Worm (Caenorhabditis elegans) whole organism, L3 larva: ENCODE results near the gene fbxa-171.
"Not testable (repeated sequence)": the region's sequence is repeated elsewhere in the genome, so short reads cannot be mapped to it uniquely, and the experiment has no call there.

Experiments used
- R02D3.7 ChIP-seq: fragments of 150-350 bp; optimal IDR thresholded peaks from 2 replicates; lab custom pipeline; 2014; ENCODE audit warnings: missing biosample characterization, missing genetic modification characterization
- ZK546.5 ChIP-seq: sonication (generic microtip); optimal IDR thresholded peaks from 2 replicates; lab custom pipeline; 2017; ENCODE audit warnings: missing biosample characterization, missing genetic modification characterization
- aly-2 ChIP-seq: fragments of 150-350 bp; optimal IDR thresholded peaks from 2 replicates; lab custom pipeline; 2014; ENCODE audit warnings: missing biosample characterization, missing genetic modification characterization
- ama-1 ChIP-seq: fragments of 150-350 bp; optimal IDR thresholded peaks from 2 replicates; lab custom pipeline; 2018
- ceh-82 ChIP-seq: fragments of 150-350 bp; optimal IDR thresholded peaks from 2 replicates; lab custom pipeline; 2014; ENCODE audit warnings: missing biosample characterization, missing genetic modification characterization
- ceh-9 ChIP-seq: sonication (generic microtip); optimal IDR thresholded peaks from 2 replicates; lab custom pipeline; 2018; ENCODE audit warnings: missing biosample characterization, missing genetic modification characterization
- daf-12 ChIP-seq: fragments of 150-350 bp; optimal IDR thresholded peaks from 2 replicates; lab custom pipeline; 2014; ENCODE audit warnings: missing biosample characterization, missing genetic modification reagents, missing genetic modification characterization
- egl-5 ChIP-seq: fragments of 150-350 bp; optimal IDR thresholded peaks from 2 replicates; lab custom pipeline; 2017; ENCODE audit warnings: missing biosample characterization, missing genetic modification reagents, missing genetic modification characterization, inconsistent platforms
- elt-2 ChIP-seq: sonication (generic microtip); optimal IDR thresholded peaks from 2 replicates; lab custom pipeline; 2016; ENCODE audit warnings: missing genetic modification reagents, mild to moderate bottlenecking, missing genetic modification characterization, missing compliant biosample characterization
- fkh-2 ChIP-seq: fragments of 150-350 bp; optimal IDR thresholded peaks from 2 replicates; lab custom pipeline; 2014; ENCODE audit warnings: missing biosample characterization, missing genetic modification reagents, missing genetic modification characterization
- fos-1 ChIP-seq: fragments of 150-350 bp; optimal IDR thresholded peaks from 2 replicates; lab custom pipeline; 2014; ENCODE audit warnings: missing biosample characterization, missing genetic modification characterization
- hmg-11 ChIP-seq: sonication (generic microtip); optimal IDR thresholded peaks from 2 replicates; lab custom pipeline; 2016; ENCODE audit warnings: missing genetic modification characterization, missing compliant biosample characterization
- jun-1 ChIP-seq: fragments of 150-350 bp; optimal IDR thresholded peaks from 2 replicates; lab custom pipeline; 2014; ENCODE audit warnings: missing biosample characterization, missing genetic modification reagents, missing genetic modification characterization
- lin-15B ChIP-seq: fragments of 150-350 bp; optimal IDR thresholded peaks from 2 replicates; lab custom pipeline; 2014; ENCODE audit warnings: missing biosample characterization, missing genetic modification characterization
- lin-39 ChIP-seq: fragments of 150-350 bp; optimal IDR thresholded peaks from 2 replicates; lab custom pipeline; 2018; ENCODE audit warnings: missing biosample characterization, missing genetic modification reagents, missing genetic modification characterization
- mml-1 ChIP-seq: fragments of 150-350 bp; sonication (generic microtip); optimal IDR thresholded peaks from 3 replicates; lab custom pipeline; 2014; ENCODE audit warnings: missing biosample characterization, missing genetic modification characterization
- nfya-1 ChIP-seq: sonication (generic microtip); optimal IDR thresholded peaks from 2 replicates; lab custom pipeline; 2017; ENCODE audit warnings: missing genetic modification characterization, mild to moderate bottlenecking, missing compliant biosample characterization, antibody characterized with exemption, moderate library complexity; ENCODE audit not compliant: insufficient read depth
- nhr-11 ChIP-seq: fragments of 150-350 bp; optimal IDR thresholded peaks from 2 replicates; lab custom pipeline; 2014; ENCODE audit warnings: missing biosample characterization, missing genetic modification characterization
- nhr-12 ChIP-seq: fragments of 150-350 bp; optimal IDR thresholded peaks from 2 replicates; lab custom pipeline; 2014; ENCODE audit warnings: missing biosample characterization, missing genetic modification characterization
- nhr-23 ChIP-seq: fragments of 150-350 bp; optimal IDR thresholded peaks from 2 replicates; lab custom pipeline; 2014; ENCODE audit warnings: missing biosample characterization, missing genetic modification reagents, missing genetic modification characterization
- nhr-25 ChIP-seq: sonication (generic microtip); optimal IDR thresholded peaks from 2 replicates; lab custom pipeline; 2017; ENCODE audit warnings: missing biosample characterization, missing genetic modification characterization
- nhr-43 ChIP-seq: sonication (generic microtip); optimal IDR thresholded peaks from 2 replicates; lab custom pipeline; 2016; ENCODE audit warnings: mild to moderate bottlenecking, missing genetic modification characterization, missing compliant biosample characterization; ENCODE audit not compliant: poor library complexity, severe bottlenecking
- nhr-76 ChIP-seq: fragments of 150-350 bp; sonication (generic microtip); optimal IDR thresholded peaks from 5 replicates; lab custom pipeline; 2014; ENCODE audit warnings: missing biosample characterization, missing genetic modification characterization
- pha-4 ChIP-seq: fragments of 150-350 bp; optimal IDR thresholded peaks from 2 replicates; lab custom pipeline; 2014; ENCODE audit warnings: missing biosample characterization, missing genetic modification reagents, missing genetic modification characterization
- pqm-1 ChIP-seq: fragments of 150-350 bp; optimal IDR thresholded peaks from 2 replicates; lab custom pipeline; 2017; ENCODE audit warnings: missing biosample characterization, missing genetic modification characterization, inconsistent platforms
- sea-2 ChIP-seq: fragments of 150-350 bp; sonication (generic microtip); optimal IDR thresholded peaks from 4 replicates; lab custom pipeline; 2014; ENCODE audit warnings: missing biosample characterization, missing genetic modification reagents, missing genetic modification characterization
- snpc-4 ChIP-seq: fragments of 150-350 bp; optimal IDR thresholded peaks from 2 replicates; lab custom pipeline; 2014; ENCODE audit warnings: missing biosample characterization, missing genetic modification characterization
- tbx-2 ChIP-seq: sonication (generic microtip); optimal IDR thresholded peaks from 2 replicates; lab custom pipeline; 2016; ENCODE audit warnings: mild to moderate bottlenecking, missing genetic modification characterization, missing compliant biosample characterization
- unc-62 ChIP-seq: fragments of 150-350 bp; sonication (generic microtip); optimal IDR thresholded peaks from 4 replicates; lab custom pipeline; 2014; ENCODE audit warnings: missing biosample characterization, missing genetic modification reagents, missing genetic modification characterization
- zag-1 ChIP-seq: fragments of 150-350 bp; optimal IDR thresholded peaks from 2 replicates; lab custom pipeline; 2014; ENCODE audit warnings: missing biosample characterization, missing genetic modification characterization
- ztf-11 ChIP-seq: fragments of 150-350 bp; optimal IDR thresholded peaks from 2 replicates; lab custom pipeline; 2014; ENCODE audit warnings: missing biosample characterization, missing genetic modification characterization

fbxa-171 gene

DNA sequence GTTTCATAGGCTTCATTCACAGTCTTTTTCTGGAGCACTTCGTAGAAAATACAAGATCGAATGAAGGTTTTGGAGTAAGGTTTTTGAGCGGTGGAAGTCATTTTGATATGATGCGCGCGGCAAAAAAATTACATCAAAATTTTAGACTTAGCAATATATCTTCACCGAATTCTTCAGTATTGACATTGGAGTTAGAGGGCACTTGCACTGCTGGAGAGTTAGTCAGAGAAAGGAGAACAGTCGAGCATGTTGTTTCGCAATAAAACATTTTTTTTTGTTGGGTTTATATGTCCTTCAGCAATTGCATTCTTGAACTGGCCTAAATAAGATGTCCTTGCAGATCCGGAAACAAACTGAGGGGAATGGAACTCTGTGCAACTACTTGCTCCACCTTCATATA is at the start of gene fbxa-171:
Gene fbxa-171, minus strand, starts transcription at position 101 of the 400 bp plus-strand sequence.
- no peak for TF ChIP-seq ceh-9 (tag; lab: Kevin White, UChicago)
- TF ChIP-seq, all 47 proteins: peak for 0

DNA sequence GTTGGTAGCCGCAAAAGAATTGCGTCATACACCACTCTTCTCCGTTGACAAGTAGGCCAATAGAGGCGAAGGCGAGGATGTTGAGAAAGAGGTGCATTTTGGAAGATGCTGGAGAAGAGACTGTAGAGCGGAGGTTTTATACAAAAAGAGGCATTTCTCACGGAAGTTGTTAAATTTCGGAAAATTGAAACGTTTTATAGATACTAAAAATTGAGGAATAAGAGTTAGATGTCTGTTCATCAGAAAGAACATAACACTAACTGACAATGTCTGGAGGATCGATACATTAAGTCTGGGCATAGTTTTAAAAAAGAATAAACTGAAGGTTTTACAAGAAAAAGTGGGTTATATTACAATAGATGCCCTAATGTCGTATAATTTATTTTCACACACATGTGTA is 48.4 kb upstream of the fbxa-171 start, which contains the start of gene Y6G8.14:
Gene Y6G8.14, minus strand, starts transcription at position 101 of the 400 bp plus-strand sequence.
- TF ChIP-seq hmg-11 (tag; lab: Kevin White, UChicago) (no peak), nfya-1 (no peak), nhr-23 (no peak), nhr-12 (tag; lab: Kevin White, UChicago) (no peak)
- TF ChIP-seq, all 47 proteins: peak for 0

DNA sequence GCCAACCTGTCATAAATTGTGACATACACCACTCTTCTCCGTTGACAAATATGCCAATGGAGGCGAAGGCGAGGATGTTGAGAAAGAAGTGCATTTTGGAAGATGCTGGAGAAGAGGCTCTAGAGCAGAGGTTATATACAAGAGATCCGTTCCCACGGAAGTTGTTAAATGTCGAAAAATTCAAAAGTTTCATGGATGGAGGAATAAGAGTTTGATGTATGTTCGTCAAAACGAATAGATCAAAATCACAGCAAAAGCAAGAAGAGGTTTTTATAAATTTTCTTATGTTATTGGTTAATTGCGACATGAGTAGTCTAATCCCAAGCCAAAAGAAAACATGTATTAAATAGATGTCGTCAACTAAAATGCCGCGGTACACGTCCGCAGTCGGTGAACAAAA is 44.7 kb upstream of the fbxa-171 start, which contains the start of gene Y6G8.15:
Gene Y6G8.15, minus strand, starts transcription at position 101 of the 400 bp plus-strand sequence.
- not testable (repeated sequence) for TF ChIP-seq unc-62 (GFP tag; lab: Kevin White, UChicago); lin-39 (tag; lab: Kevin White, UChicago); zag-1 (tag; lab: Kevin White, UChicago)

DNA sequence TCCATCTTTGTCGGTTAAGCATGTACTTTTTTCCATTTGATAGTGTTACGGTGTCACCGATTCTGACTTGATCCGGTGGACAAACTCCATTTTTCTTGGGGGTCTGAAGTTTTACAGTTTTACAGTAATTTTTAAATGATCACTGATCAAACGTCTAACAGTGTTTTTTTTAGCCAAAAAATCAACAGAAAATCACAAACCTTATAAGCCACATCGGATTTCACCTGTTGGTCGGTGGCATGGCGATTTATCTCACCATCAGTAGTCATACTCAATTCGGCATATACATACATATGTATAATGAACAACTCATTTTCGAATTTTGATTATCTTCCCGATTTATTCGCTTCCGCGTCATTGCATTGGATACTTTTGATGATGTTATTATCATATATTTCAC is 42.0 kb upstream of the fbxa-171 start, which contains the start of gene srz-91:
Gene srz-91, plus strand, starts transcription at position 301 of the 400 bp plus-strand sequence.
- TF ChIP-seq ceh-82 (tag; lab: Kevin White, UChicago), result no peak

DNA sequence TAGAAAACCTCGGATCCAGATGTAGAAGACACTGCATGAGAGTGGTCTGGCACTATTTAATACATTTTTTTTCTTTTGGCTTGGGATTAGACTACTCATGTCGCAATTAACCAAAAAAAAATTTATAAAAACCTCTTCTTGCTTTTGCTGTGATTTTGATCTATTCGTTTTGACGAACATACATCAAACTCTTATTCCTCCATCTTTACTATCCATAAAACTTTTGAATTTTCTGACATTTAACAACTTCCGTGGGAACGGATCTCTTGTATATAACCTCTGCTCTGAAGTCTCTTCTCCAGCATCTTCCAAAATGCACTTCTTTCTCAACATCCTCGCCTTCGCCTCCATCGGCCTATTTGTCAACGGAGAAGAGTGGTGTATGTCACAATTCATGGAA is 40.2 kb upstream of the fbxa-171 start, which contains the start of gene Y6G8.16:
Gene Y6G8.16, plus strand, starts transcription at position 301 of the 400 bp plus-strand sequence.
- not testable (repeated sequence) for TF ChIP-seq fos-1, lin-15B, nhr-11 (tag; lab: Kevin White, UChicago)

DNA sequence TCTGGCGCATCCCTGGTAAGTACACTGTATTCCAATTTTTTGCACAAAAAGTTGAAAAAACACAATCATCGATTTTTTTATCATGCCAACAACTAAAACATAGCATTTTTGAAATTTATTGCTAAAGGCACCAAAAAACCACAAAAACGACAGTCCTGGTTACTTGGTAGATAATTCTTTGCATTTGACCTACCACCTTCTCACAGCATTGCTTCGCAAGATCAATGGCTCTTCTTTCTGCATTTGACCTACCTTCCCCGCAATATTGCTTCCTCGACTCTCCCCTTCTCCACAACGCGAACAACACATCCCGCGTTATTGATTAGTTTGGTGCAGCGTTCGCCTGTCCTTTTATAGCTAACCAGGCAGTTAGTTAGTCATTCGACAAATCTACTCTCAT is 35.7 kb upstream of the fbxa-171 start, which contains the start of gene ztf-25:
Gene ztf-25, plus strand, starts transcription at position 301 of the 400 bp plus-strand sequence.
- TF ChIP-seq aly-2 (tag; lab: Kevin White, UChicago) (no peak), lin-15B (tag; lab: Kevin White, UChicago) (no peak), ZK546.5 (tag; lab: Kevin White, UChicago) (no peak), pha-4 (no peak), mml-1 (tag; lab: Kevin White, UChicago) (no peak), daf-12 (tag; lab: Kevin White, UChicago) (no peak), nhr-12 (tag; lab: Kevin White, UChicago) (no peak), nhr-25 (tag; lab: Kevin White, UChicago) (no peak), ama-1 (lab: Kevin White, UChicago) (no peak), jun-1 (no peak), nhr-11 (tag; lab: Kevin White, UChicago) (no peak), nhr-23 (no peak), snpc-4 (tag; lab: Kevin White, UChicago) (no peak), nhr-43 (tag; lab: Kevin White, UChicago) (no peak), egl-5 (tag; lab: Kevin White, UChicago) (no peak), nhr-76 (tag; lab: Kevin White, UChicago) (no peak), elt-2 (tag; lab: Kevin White, UChicago) (no peak), fkh-2 (no peak)

DNA sequence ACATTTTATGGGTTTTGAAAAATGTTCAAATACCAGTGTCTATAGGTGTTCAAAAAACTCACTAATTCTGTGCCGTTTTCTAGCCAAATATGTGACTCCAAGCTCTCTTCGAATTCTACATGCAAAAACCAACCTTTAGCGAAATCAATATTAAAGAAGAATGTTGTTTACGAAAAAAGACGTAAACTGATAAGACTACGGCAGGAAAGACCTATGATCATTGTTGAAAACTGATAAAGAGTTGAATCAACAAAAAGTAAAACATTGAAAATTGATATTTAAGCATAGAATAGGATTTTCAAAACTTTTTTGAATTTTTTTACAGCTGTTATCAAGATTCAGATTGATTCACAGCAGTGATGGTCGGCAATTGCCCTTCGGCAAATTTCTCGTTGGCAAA is 33.0 kb upstream of the fbxa-171 start, which contains the start of gene Y6G8.2:
Gene Y6G8.2, minus strand, starts transcription at position 147 of the 400 bp plus-strand sequence.
- peak; percentile 88 for TF ChIP-seq elt-2 (tag; lab: Kevin White, UChicago)
- TF ChIP-seq mml-1 (tag; lab: Kevin White, UChicago), result no peak
- TF ChIP-seq hmg-11 (tag; lab: Kevin White, UChicago), result no peak
- peak; percentile 80 for TF ChIP-seq pqm-1 (tag; lab: Kevin White, UChicago)
- TF ChIP-seq pha-4, result peak; percentile 61

DNA sequence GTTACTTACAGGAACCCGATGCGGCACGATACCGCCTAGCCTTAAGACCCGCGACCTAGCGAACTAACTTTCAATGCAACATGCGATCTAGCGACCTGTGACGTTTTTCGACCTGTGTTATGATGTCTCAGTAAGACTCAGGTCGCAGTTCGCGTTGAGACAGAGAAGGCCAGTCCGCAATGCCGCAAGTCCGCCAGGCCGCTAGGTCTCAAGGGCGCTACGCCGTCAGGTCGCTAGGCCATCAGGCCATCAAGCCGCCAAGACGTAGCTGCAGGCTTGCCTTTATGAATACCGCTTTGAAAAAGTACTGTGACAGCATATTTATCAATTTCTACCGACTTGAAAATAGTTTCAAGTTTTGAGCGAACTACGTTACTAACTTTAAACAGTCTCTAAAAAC is 29.9 kb upstream of the fbxa-171 start:
- TF ChIP-seq ceh-9 (tag; lab: Kevin White, UChicago) (no peak), R02D3.7 (no peak), sea-2 (no peak), snpc-4 (tag; lab: Kevin White, UChicago) (no peak), mml-1 (tag; lab: Kevin White, UChicago) (no peak), tbx-2 (tag; lab: Kevin White, UChicago) (no peak), nhr-23 (no peak), nhr-25 (tag; lab: Kevin White, UChicago) (no peak), ztf-11 (tag; lab: Kevin White, UChicago) (no peak)
